Worm (Caenorhabditis elegans) whole organism, late embryonic: Measurements from ENCODE around the gene T27A10.2.

Experiments
- F13H6.1 ChIP-seq: sonication (generic microtip); optimal IDR thresholded peaks from 2 replicates; lab custom pipeline; 2016; ENCODE audit warnings: missing genetic modification characterization, missing compliant biosample characterization
- T23F11.4 ChIP-seq: fragments of 200-800 bp; sonication (Bioruptor generic); optimal IDR thresholded peaks from 2 replicates; lab custom pipeline; 2018; ENCODE audit warnings: mild to moderate bottlenecking, missing genetic modification characterization, missing compliant biosample characterization
- ceh-19 ChIP-seq: fragments of 200-800 bp; sonication (Bioruptor generic); optimal IDR thresholded peaks from 2 replicates; lab custom pipeline; 2018; ENCODE audit warnings: mild to moderate bottlenecking, missing genetic modification characterization, missing compliant biosample characterization
- ceh-48 ChIP-seq: sonication (generic microtip); optimal IDR thresholded peaks from 2 replicates; lab custom pipeline; 2016; ENCODE audit warnings: missing genetic modification characterization, inconsistent platforms, missing compliant biosample characterization
- dve-1 ChIP-seq: sonication (generic microtip); optimal IDR thresholded peaks from 2 replicates; lab custom pipeline; 2017; ENCODE audit warnings: antibody characterized with exemption, mild to moderate bottlenecking, missing genetic modification characterization, missing compliant biosample characterization
- hlh-30 ChIP-seq: sonication (generic microtip); optimal IDR thresholded peaks from 2 replicates; lab custom pipeline; 2017; ENCODE audit warnings: antibody characterized with exemption, missing genetic modification characterization, missing compliant biosample characterization; ENCODE audit not compliant: insufficient read depth
- lin-11 ChIP-seq: fragments of 200-800 bp; sonication (Bioruptor generic); optimal IDR thresholded peaks from 2 replicates; lab custom pipeline; 2018; ENCODE audit warnings: mild to moderate bottlenecking, missing genetic modification characterization, missing compliant biosample characterization
- nfya-1 ChIP-seq: sonication (generic microtip); optimal IDR thresholded peaks from 2 replicates; lab custom pipeline; 2017; ENCODE audit warnings: missing genetic modification characterization, mild to moderate bottlenecking, missing compliant biosample characterization, antibody characterized with exemption, moderate library complexity
- nhr-11 ChIP-seq: fragments of 150-350 bp; optimal IDR thresholded peaks from 2 replicates; lab custom pipeline; 2014; ENCODE audit warnings: missing biosample characterization, missing genetic modification characterization
- pag-3 ChIP-seq: sonication (generic microtip); optimal IDR thresholded peaks from 2 replicates; lab custom pipeline; 2016; ENCODE audit warnings: missing compliant biosample characterization, missing genetic modification characterization, borderline replicate concordance
- pha-2 ChIP-seq: sonication (generic microtip); optimal IDR thresholded peaks from 2 replicates; lab custom pipeline; 2017; ENCODE audit warnings: mild to moderate bottlenecking, missing genetic modification characterization, missing compliant biosample characterization
- tbx-2 ChIP-seq: sonication (generic microtip); optimal IDR thresholded peaks from 2 replicates; lab custom pipeline; 2016; ENCODE audit warnings: missing genetic modification characterization, missing compliant biosample characterization

DNA sequence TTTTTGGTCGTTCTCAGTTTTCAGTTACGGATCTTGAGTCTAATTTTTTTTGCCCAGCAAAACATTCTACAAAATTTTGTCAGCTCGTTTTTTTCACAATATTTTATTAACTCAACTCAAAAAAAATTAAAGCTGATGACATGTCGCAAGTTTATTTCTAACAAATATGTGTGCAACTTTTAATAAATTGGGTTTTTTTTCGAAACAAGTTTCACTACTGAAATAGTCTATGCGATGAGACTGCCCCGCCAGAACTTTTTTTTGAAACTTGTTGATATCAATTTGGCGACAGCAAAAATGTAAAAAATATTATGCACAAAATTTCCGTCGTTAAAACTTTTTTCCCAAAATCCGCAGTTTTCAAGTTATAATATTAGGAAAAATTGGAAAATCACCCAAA, 37.4 kb downstream of the T27A10.2 start, which contains the start of gene C18B2.2:
- TF ChIP-seq F13H6.1 (tag; lab: Kevin White, UChicago), result no peak
- TF ChIP-seq lin-11 (tag; lab: Kevin White, UChicago), result no peak
- TF ChIP-seq nhr-11, result no peak
- no peak for TF ChIP-seq tbx-2 (tag; lab: Kevin White, UChicago)
- TF ChIP-seq nfya-1, result no peak
- no peak for TF ChIP-seq dve-1 (tag; lab: Kevin White, UChicago)
- no peak for TF ChIP-seq pag-3 (tag; lab: Kevin White, UChicago)
- TF ChIP-seq pha-2 (tag; lab: Kevin White, UChicago), result no peak
- TF ChIP-seq T23F11.4 (GFP tag; lab: Kevin White, UChicago), result no peak
- TF ChIP-seq ceh-48 (tag; lab: Kevin White, UChicago), result no peak
- TF ChIP-seq ceh-19 (GFP tag; lab: Kevin White, UChicago), result no peak
- TF ChIP-seq hlh-30 (tag; lab: Kevin White, UChicago), result no peak
